Worm (Caenorhabditis elegans) whole organism, early embryonic: ENCODE results near the gene F58E6.6.

Source experiments
- B0310.2 ChIP-seq: sonication (generic microtip); optimal IDR thresholded peaks from 2 replicates; lab custom pipeline; 2016; ENCODE audit warnings: mild to moderate bottlenecking, missing genetic modification characterization, missing compliant biosample characterization
- F13C5.2 ChIP-seq: sonication (generic microtip); optimal IDR thresholded peaks from 2 replicates; lab custom pipeline; 2017; ENCODE audit warnings: mild to moderate bottlenecking, missing genetic modification characterization, inconsistent platforms, missing compliant biosample characterization
- aly-1 ChIP-seq: sonication (generic microtip); optimal IDR thresholded peaks from 2 replicates; lab custom pipeline; 2016; ENCODE audit warnings: missing genetic modification characterization, missing compliant biosample characterization
- ama-1 ChIP-seq: fragments of 150-350 bp; optimal IDR thresholded peaks from 2 replicates; lab custom pipeline; 2014
- ceh-13 ChIP-seq: fragments of 200-800 bp; sonication (Bioruptor generic); optimal IDR thresholded peaks from 2 replicates; lab custom pipeline; 2018; ENCODE audit warnings: mild to moderate bottlenecking, missing genetic modification characterization, missing compliant biosample characterization
- hmbx-1 ChIP-seq: sonication (generic microtip); optimal IDR thresholded peaks from 2 replicates; lab custom pipeline; 2016; ENCODE audit warnings: mild to moderate bottlenecking, missing genetic modification characterization, missing compliant biosample characterization
- hmg-4 ChIP-seq: fragments of 200-800 bp; sonication (Bioruptor generic); optimal IDR thresholded peaks from 2 replicates; lab custom pipeline; 2018; ENCODE audit warnings: mild to moderate bottlenecking, missing genetic modification characterization, missing compliant biosample characterization
- pes-1 ChIP-seq: fragments of 200-800 bp; sonication (Bioruptor generic); IDR thresholded peaks from 2 replicates; pipeline ENCODE4 v1.3.6; 2022; ENCODE audit warnings: missing genetic modification reagents, missing genetic modification characterization, missing compliant biosample characterization
- scrt-1 ChIP-seq: fragments of 200-800 bp; sonication (Bioruptor generic); IDR thresholded peaks from 2 replicates; pipeline ENCODE4 v1.3.6; 2022; ENCODE audit warnings: missing genetic modification characterization, missing compliant biosample characterization
- sea-1 ChIP-seq: fragments of 200-800 bp; sonication (Bioruptor generic); conservative IDR thresholded peaks from 2 replicates; pipeline ENCODE4 v1.3.6; 2022; ENCODE audit warnings: missing genetic modification characterization, missing compliant biosample characterization
- tbx-11 ChIP-seq: fragments of 200-800 bp; sonication (Bioruptor generic); IDR thresholded peaks from 2 replicates; pipeline ENCODE4 v1.3.6; 2022; ENCODE audit warnings: missing genetic modification characterization, missing compliant biosample characterization

DNA sequence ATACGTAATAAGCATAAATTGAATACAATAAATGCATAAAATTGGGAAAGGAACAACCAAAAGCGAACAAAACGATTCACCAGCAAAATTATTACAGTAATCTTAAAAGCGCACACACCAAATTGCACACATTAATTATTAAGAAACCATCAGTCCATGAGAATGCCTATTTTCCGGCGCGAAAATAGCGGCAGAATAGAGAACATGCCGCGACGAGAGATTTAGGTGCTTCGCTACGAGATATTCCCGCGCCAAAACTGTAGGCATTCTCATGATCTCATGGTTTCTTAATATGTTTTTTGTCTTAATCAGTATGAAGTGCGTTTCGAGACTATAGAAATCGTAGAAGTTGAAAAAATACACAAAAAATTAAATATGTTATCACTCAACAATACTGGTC, 31.4 kb upstream of the F58E6.6 start:
- no peak for TF ChIP-seq hmbx-1 (tag; lab: Kevin White, UChicago)
- TF ChIP-seq ama-1 (lab: Kevin White, UChicago): no peak
- no peak for TF ChIP-seq F13C5.2 (tag; lab: Kevin White, UChicago)
- TF ChIP-seq pes-1 (GFP tag; lab: Robert Waterston, UW): no peak
- no peak for TF ChIP-seq scrt-1 (GFP tag; lab: Robert Waterston, UW)
- no peak for TF ChIP-seq aly-1 (tag; lab: Kevin White, UChicago)
- TF ChIP-seq B0310.2 (tag; lab: Kevin White, UChicago): no peak
- TF ChIP-seq ceh-13 (GFP tag; lab: Kevin White, UChicago): no peak
- TF ChIP-seq tbx-11: no peak
- TF ChIP-seq hmg-4 (GFP tag; lab: Kevin White, UChicago): no peak
- no peak for TF ChIP-seq sea-1
